Worm (Caenorhabditis elegans): ENCODE data around the gene Y69A2AR.12.

Y69A2AR.12 gene

ce11 chrIV:2562071-2562470, 6.3 kb upstream of the Y69A2AR.12 start, which contains the start of gene Y69A2AR.50:
Gene Y69A2AR.50 (plus strand): TSS chrIV:2562371.
- TF ChIP-seq B0019.2 (GFP tag; conservative IDR thresholded peaks at IDR 0.05) (no peak), dpff-1 (tag; optimal IDR thresholded peaks at IDR 0.05) (no peak), bed-1 (GFP tag; IDR thresholded peaks at IDR 0.05) (no peak)

DNA sequence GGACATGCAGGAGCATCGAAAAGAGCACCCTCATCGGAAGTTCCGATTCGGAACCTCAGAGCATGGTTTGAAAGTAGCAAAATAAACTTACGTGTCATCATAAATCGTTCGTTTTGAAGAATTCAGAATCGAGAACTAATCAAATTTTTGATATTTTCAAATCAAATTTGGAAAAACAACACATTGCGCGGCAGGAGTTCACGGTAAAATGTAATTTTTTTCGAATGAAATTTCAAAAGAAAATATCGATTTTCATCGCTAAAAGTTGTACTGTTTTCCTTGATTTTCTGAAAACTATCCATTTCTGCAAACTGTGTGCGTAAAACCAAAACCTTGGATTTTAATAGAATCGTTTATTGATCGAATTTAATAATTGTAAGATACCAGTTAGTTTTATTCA, 4.4 kb upstream of the Y69A2AR.12 start, which contains the start of gene Y69A2AR.24:
Gene Y69A2AR.24, minus strand, starts transcription at position 101 of the 400 bp plus-strand sequence.
- TF ChIP-seq snpc-1.1 (tag; optimal IDR thresholded peaks at IDR 0.05; ENCODE audit: insufficient read depth) (no peak), nfya-1 (tag; optimal IDR thresholded peaks at IDR 0.05; ENCODE audit: borderline replicate concordance, insufficient read depth) (no peak), Y56A3A.18 (GFP tag; IDR thresholded peaks at IDR 0.05) (no peak), Y67H2A.10 (GFP tag; conservative IDR thresholded peaks at IDR 0.05) (no peak), attf-5 (GFP tag; optimal IDR thresholded peaks at IDR 0.05) (no peak), T07F8.4 (tag; optimal IDR thresholded peaks at IDR 0.05) (no peak), gei-17 (GFP tag; optimal IDR thresholded peaks at IDR 0.05) (no peak), K11D2.4 (GFP tag; IDR thresholded peaks at IDR 0.05) (no peak), hmg-20 (GFP tag; IDR thresholded peaks at IDR 0.05) (no peak), mel-28 (tag; optimal IDR thresholded peaks at IDR 0.05; ENCODE audit: borderline replicate concordance) (no peak), lin-35 (GFP tag; optimal IDR thresholded peaks at IDR 0.05) (no peak), lin-54 (GFP tag; optimal IDR thresholded peaks at IDR 0.05) (no peak), C06A6.2 (GFP tag; conservative IDR thresholded peaks at IDR 0.05) (no peak), ztf-18 (tag; optimal IDR thresholded peaks at IDR 0.05) (no peak)

DNA sequence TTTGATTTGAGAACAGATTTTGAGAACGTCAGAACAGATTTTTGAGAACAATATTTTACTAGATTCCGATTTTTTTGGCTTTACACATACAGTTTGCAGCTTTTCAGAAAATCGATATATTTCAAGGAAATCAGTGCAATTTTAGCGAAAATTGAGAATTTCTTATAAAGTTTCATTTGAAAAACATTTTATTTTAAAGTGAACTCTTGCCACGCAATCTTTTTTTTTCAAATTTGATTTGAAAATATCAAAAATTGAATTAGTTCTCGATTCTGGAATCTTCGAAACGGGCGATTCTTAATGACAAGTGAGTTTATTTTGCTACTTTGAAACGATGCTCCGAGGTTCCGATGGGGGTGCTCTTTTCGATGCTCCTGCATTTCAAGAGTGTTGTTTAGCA, 3.7 kb downstream of the Y69A2AR.12 start, which contains the start of gene Y69A2AR.51:
Gene Y69A2AR.51, plus strand, starts transcription at position 301 of the 400 bp plus-strand sequence.
- TF ChIP-seq egrh-3 (GFP tag; IDR thresholded peaks at IDR 0.05) (no peak), let-607 (tag; optimal IDR thresholded peaks at IDR 0.05) (no peak), Y53F4B.3 (GFP tag; IDR thresholded peaks at IDR 0.05) (no peak), pbrm-1 (GFP tag; IDR thresholded peaks at IDR 0.05) (no peak), lin-26 (GFP tag; IDR thresholded peaks at IDR 0.05) (no peak), madf-3 (GFP tag; IDR thresholded peaks at IDR 0.05) (no peak), F33H1.4 (GFP tag; IDR thresholded peaks at IDR 0.05) (no peak), mes-4 (tag; optimal IDR thresholded peaks at IDR 0.05) (no peak), ztf-18 (tag; optimal IDR thresholded peaks at IDR 0.05) (no peak), ccch-3 (GFP tag; optimal IDR thresholded peaks at IDR 0.05) (no peak), repo-1 (tag; optimal IDR thresholded peaks at IDR 0.05) (no peak), Y79H2A.3 (GFP tag; conservative IDR thresholded peaks at IDR 0.05) (no peak), cebp-2 (GFP tag; IDR thresholded peaks at IDR 0.05) (no peak), ceh-79 (tag; optimal IDR thresholded peaks at IDR 0.05) (no peak), tbp1 (GFP tag; optimal IDR thresholded peaks at IDR 0.05) (no peak), hlh-26 (GFP tag; conservative IDR thresholded peaks at IDR 0.05) (no peak), attf-3 (GFP tag; conservative IDR thresholded peaks at IDR 0.05) (no peak), cebp-1 (GFP tag; IDR thresholded peaks at IDR 0.05) (no peak), cebp-1 (tag; optimal IDR thresholded peaks at IDR 0.05) (no peak), C06A6.2 (GFP tag; conservative IDR thresholded peaks at IDR 0.05) (no peak)

- TF ChIP-seq F49E8.2 (tag; optimal IDR thresholded peaks at IDR 0.05; ENCODE audit: insufficient read depth) (no peak), zfh-2 (GFP tag; conservative IDR thresholded peaks at IDR 0.05) (peak; percentile 84), F37B4.10 (GFP tag; IDR thresholded peaks at IDR 0.05) (no peak), egrh-3 (GFP tag; IDR thresholded peaks at IDR 0.05) (peak; percentile 44; the same call in 1 of the 2 replicates), unc-62 (GFP tag; optimal IDR thresholded peaks at IDR 0.05) (no peak), ceh-27 (GFP tag; optimal IDR thresholded peaks at IDR 0.05) (no peak)
Observed at ce11 chrIV:2573122-2573521, 4.7 kb downstream of the Y69A2AR.12 start.
